Worm (Caenorhabditis elegans) whole organism, mixed stage, embryonic: ENCODE measurements around the gene srab-25.

Source experiments
- M03D4.4 ChIP-seq: sonication (generic microtip); optimal IDR thresholded peaks from 2 replicates; lab custom pipeline; 2017; ENCODE audit warnings: mild to moderate bottlenecking, missing genetic modification characterization, missing compliant biosample characterization
- bed-3 ChIP-seq: fragments of 200-800 bp; sonication (Bioruptor generic); optimal IDR thresholded peaks from 3 replicates; lab custom pipeline; 2018; ENCODE audit warnings: mild to moderate bottlenecking, missing genetic modification characterization, moderate library complexity, missing compliant biosample characterization
- ceh-39 ChIP-seq: fragments of 150-350 bp; optimal IDR thresholded peaks from 2 replicates; lab custom pipeline; 2014; ENCODE audit warnings: missing biosample characterization, missing genetic modification characterization
- ceh-43 ChIP-seq: fragments of 200-800 bp; sonication (Bioruptor generic); optimal IDR thresholded peaks from 2 replicates; lab custom pipeline; 2018; ENCODE audit warnings: mild to moderate bottlenecking, missing genetic modification characterization, moderate library complexity, missing compliant biosample characterization
- ceh-83 ChIP-seq: fragments of 200-800 bp; sonication (Bioruptor generic); optimal IDR thresholded peaks from 2 replicates; lab custom pipeline; 2018; ENCODE audit warnings: mild to moderate bottlenecking, missing genetic modification characterization, missing compliant biosample characterization
- ces-1 ChIP-seq: fragments of 150-350 bp; optimal IDR thresholded peaks from 2 replicates; lab custom pipeline; 2014; ENCODE audit warnings: missing biosample characterization, missing genetic modification reagents, missing genetic modification characterization
- cnd-1 ChIP-seq: fragments of 200-800 bp; sonication (Bioruptor generic); optimal IDR thresholded peaks from 2 replicates; lab custom pipeline; 2018; ENCODE audit warnings: mild to moderate bottlenecking, missing genetic modification characterization, missing compliant biosample characterization
- elt-1 ChIP-seq: sonication (generic microtip); optimal IDR thresholded peaks from 2 replicates; lab custom pipeline; 2017; ENCODE audit warnings: missing genetic modification characterization, mild to moderate bottlenecking, missing compliant biosample characterization, antibody characterized with exemption, moderate library complexity, borderline replicate concordance; ENCODE audit not compliant: insufficient read depth
- flh-1 ChIP-seq: fragments of 200-800 bp; sonication (Bioruptor generic); optimal IDR thresholded peaks from 2 replicates; lab custom pipeline; 2018; ENCODE audit warnings: mild to moderate bottlenecking, missing genetic modification characterization, moderate library complexity, missing compliant biosample characterization
- ham-2 ChIP-seq: fragments of 200-800 bp; sonication (Bioruptor generic); optimal IDR thresholded peaks from 2 replicates; lab custom pipeline; 2018; ENCODE audit warnings: mild to moderate bottlenecking, missing genetic modification characterization, missing compliant biosample characterization
- hlh-1 ChIP-seq: fragments of 150-350 bp; optimal IDR thresholded peaks from 2 replicates; lab custom pipeline; 2014; ENCODE audit warnings: missing biosample characterization, missing genetic modification reagents, missing genetic modification characterization
- lin-13 ChIP-seq: fragments of 150-350 bp; optimal IDR thresholded peaks from 2 replicates; lab custom pipeline; 2014; ENCODE audit warnings: missing biosample characterization, missing genetic modification characterization
- lin-32 ChIP-seq: fragments of 200-800 bp; sonication (Bioruptor generic); optimal IDR thresholded peaks from 2 replicates; lab custom pipeline; 2018; ENCODE audit warnings: mild to moderate bottlenecking, missing genetic modification characterization, missing compliant biosample characterization
- lsy-2 ChIP-seq: fragments of 150-350 bp; optimal IDR thresholded peaks from 2 replicates; lab custom pipeline; 2014; ENCODE audit warnings: missing biosample characterization, missing genetic modification characterization
- mab-5 ChIP-seq: fragments of 150-350 bp; optimal IDR thresholded peaks from 2 replicates; lab custom pipeline; 2014; ENCODE audit warnings: missing biosample characterization, missing genetic modification characterization
- mep-1 ChIP-seq: fragments of 150-350 bp; optimal IDR thresholded peaks from 2 replicates; lab custom pipeline; 2017; ENCODE audit warnings: missing biosample characterization, missing genetic modification reagents, missing genetic modification characterization, inconsistent platforms
- mls-2 ChIP-seq: sonication (generic microtip); optimal IDR thresholded peaks from 2 replicates; lab custom pipeline; 2016; ENCODE audit warnings: mild to moderate bottlenecking, missing genetic modification characterization, moderate library complexity, missing compliant biosample characterization
- nhr-12 ChIP-seq: fragments of 150-350 bp; optimal IDR thresholded peaks from 2 replicates; lab custom pipeline; 2014; ENCODE audit warnings: missing biosample characterization, missing genetic modification characterization
- nhr-2 ChIP-seq: fragments of 150-350 bp; optimal IDR thresholded peaks from 2 replicates; lab custom pipeline; 2014; ENCODE audit warnings: missing biosample characterization, missing genetic modification characterization
- nhr-237 ChIP-seq: fragments of 150-350 bp; optimal IDR thresholded peaks from 2 replicates; lab custom pipeline; 2014; ENCODE audit warnings: missing biosample characterization, missing genetic modification characterization
- nhr-28 ChIP-seq: fragments of 150-350 bp; optimal IDR thresholded peaks from 2 replicates; lab custom pipeline; 2014; ENCODE audit warnings: missing biosample characterization, missing genetic modification characterization
- nhr-76 ChIP-seq: sonication (generic microtip); optimal IDR thresholded peaks from 2 replicates; lab custom pipeline; 2017; ENCODE audit warnings: missing biosample characterization, missing genetic modification characterization
- pha-4 ChIP-seq: fragments of 150-350 bp; optimal IDR thresholded peaks from 2 replicates; lab custom pipeline; 2018; ENCODE audit warnings: missing biosample characterization, missing genetic modification reagents, missing genetic modification characterization
- sem-2 ChIP-seq: fragments of 200-800 bp; sonication (Bioruptor generic); optimal IDR thresholded peaks from 2 replicates; lab custom pipeline; 2018; ENCODE audit warnings: mild to moderate bottlenecking, missing genetic modification characterization, missing compliant biosample characterization
- snpc-4 ChIP-seq: fragments of 150-350 bp; optimal IDR thresholded peaks from 2 replicates; lab custom pipeline; 2014; ENCODE audit warnings: missing biosample characterization, missing genetic modification characterization
- sptf-1 ChIP-seq: sonication (generic microtip); optimal IDR thresholded peaks from 2 replicates; lab custom pipeline; 2017; ENCODE audit warnings: mild to moderate bottlenecking, missing genetic modification characterization, moderate library complexity, missing compliant biosample characterization
- tbx-8 ChIP-seq: fragments of 200-800 bp; sonication (Bioruptor generic); optimal IDR thresholded peaks from 2 replicates; lab custom pipeline; 2018; ENCODE audit warnings: mild to moderate bottlenecking, missing genetic modification characterization, moderate library complexity, missing compliant biosample characterization
- unc-120 ChIP-seq: sonication (generic microtip); optimal IDR thresholded peaks from 2 replicates; lab custom pipeline; 2017; ENCODE audit warnings: missing genetic modification characterization, missing compliant biosample characterization; ENCODE audit not compliant: poor library complexity, severe bottlenecking
- unc-39 ChIP-seq: fragments of 150-350 bp; optimal IDR thresholded peaks from 2 replicates; lab custom pipeline; 2014; ENCODE audit warnings: missing biosample characterization, missing genetic modification characterization
- unc-62 ChIP-seq: fragments of 150-350 bp; optimal IDR thresholded peaks from 2 replicates; lab custom pipeline; 2014; ENCODE audit warnings: missing biosample characterization, missing genetic modification reagents, missing genetic modification characterization
- zip-8 ChIP-seq: fragments of 150-350 bp; optimal IDR thresholded peaks from 2 replicates; lab custom pipeline; 2014; ENCODE audit warnings: missing biosample characterization, missing genetic modification characterization
- ztf-11 ChIP-seq: fragments of 150-350 bp; optimal IDR thresholded peaks from 2 replicates; lab custom pipeline; 2014; ENCODE audit warnings: missing biosample characterization, missing genetic modification characterization

Gene srab-25

DNA sequence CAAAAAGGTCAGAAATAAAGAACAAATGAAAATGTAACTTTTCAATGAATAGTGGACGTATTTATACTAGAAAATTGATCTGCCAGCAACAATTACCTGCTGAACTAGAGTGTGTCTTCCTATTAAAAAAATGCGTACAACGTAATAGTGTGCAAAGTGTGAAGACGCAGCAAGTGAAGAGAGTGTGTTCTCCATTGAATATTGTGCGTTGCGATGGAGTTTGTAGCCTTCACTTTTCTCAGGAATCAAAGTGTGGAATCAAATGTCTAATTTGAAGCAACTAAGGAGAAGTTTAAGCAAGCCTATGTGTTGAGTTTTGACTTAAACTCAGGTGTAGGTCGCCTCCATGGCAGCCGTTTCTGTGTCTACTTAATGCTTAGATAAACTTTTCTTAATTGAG, 9.1 kb downstream of the srab-25 start, which contains the start of gene gst-21:
gst-21 (minus strand) TSS at position 101 of the 400 bp plus-strand sequence.
- TF ChIP-seq mls-2 (no peak), nhr-237 (no peak), sem-2 (no peak), ceh-43 (GFP tag; lab: Kevin White, UChicago) (no peak), nhr-12 (tag; lab: Kevin White, UChicago) (no peak), snpc-4 (tag; lab: Kevin White, UChicago) (no peak), M03D4.4 (no peak), zip-8 (tag; lab: Kevin White, UChicago) (no peak), mep-1 (tag; lab: Kevin White, UChicago) (no peak), ces-1 (no peak), unc-62 (GFP tag; lab: Kevin White, UChicago) (no peak), mab-5 (no peak), bed-3 (no peak), lin-13 (tag; lab: Kevin White, UChicago) (no peak), lsy-2 (tag; lab: Kevin White, UChicago) (no peak), nhr-76 (no peak), nhr-2 (tag; lab: Kevin White, UChicago) (no peak), unc-120 (tag; lab: Kevin White, UChicago) (no peak)
- TF ChIP-seq, all 35 proteins: peak for 0

DNA sequence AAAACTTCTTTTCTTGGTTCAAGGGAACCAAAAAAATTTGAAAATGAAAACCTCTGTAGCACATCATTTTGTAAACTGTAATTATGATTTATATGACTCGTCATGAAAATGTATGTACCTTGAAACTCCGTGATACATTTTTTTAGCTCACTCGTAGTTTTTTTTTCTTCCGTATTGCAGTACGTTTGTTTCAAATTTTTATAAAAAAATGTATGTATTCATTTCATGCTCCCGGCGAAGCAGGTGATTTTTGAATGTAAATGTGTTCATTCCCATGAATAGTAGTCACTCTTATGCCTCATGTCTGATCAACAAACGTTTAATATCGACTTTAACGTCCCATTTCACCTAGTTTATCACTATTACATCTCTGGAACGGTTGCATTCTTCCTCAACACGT, 15.6 kb downstream of the srab-25 start, which contains the start of gene sri-27:
sri-27 (plus strand) TSS at position 301 of the 400 bp plus-strand sequence.
- TF ChIP-seq cnd-1 (tag; lab: Kevin White, UChicago): no peak

DNA sequence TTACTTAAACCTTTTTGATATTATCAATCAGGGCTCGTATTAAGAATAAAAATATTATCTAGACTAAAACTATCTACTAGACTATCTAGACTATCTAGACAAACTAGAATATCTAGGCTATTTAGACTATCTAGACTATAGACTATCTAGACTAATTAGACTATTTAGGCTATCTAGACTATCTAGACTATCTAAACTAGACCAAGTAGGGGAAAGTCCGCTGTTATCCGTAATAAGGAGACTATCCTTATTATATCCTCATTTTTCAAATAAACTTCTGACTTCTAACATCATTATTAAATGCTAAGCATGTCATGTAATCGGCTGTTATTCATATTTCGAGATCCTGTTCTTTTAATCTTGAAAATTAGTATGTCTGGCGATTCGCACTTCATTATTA, 19.0 kb downstream of the srab-25 start, which contains the start of gene srw-101:
srw-101 (plus strand) TSS at position 301 of the 400 bp plus-strand sequence.
- no peak for TF ChIP-seq lin-32 (GFP tag; lab: Kevin White, UChicago)
- no peak for TF ChIP-seq ham-2 (GFP tag; lab: Kevin White, UChicago)
- no peak for TF ChIP-seq mab-5
- no peak for TF ChIP-seq nhr-28
- no peak for TF ChIP-seq zip-8 (tag; lab: Kevin White, UChicago)
- TF ChIP-seq lsy-2 (tag; lab: Kevin White, UChicago): no peak
- TF ChIP-seq hlh-1 (tag; lab: Kevin White, UChicago): no peak
- no peak for TF ChIP-seq nhr-2 (tag; lab: Kevin White, UChicago)
- TF ChIP-seq flh-1: no peak
- no peak for TF ChIP-seq unc-62 (GFP tag; lab: Kevin White, UChicago)
- no peak for TF ChIP-seq bed-3
- TF ChIP-seq pha-4 (tag; lab: Kevin White, UChicago): no peak
- no peak for TF ChIP-seq unc-120 (tag; lab: Kevin White, UChicago)
- no peak for TF ChIP-seq nhr-76
- TF ChIP-seq ces-1: no peak
- no peak for TF ChIP-seq M03D4.4

DNA sequence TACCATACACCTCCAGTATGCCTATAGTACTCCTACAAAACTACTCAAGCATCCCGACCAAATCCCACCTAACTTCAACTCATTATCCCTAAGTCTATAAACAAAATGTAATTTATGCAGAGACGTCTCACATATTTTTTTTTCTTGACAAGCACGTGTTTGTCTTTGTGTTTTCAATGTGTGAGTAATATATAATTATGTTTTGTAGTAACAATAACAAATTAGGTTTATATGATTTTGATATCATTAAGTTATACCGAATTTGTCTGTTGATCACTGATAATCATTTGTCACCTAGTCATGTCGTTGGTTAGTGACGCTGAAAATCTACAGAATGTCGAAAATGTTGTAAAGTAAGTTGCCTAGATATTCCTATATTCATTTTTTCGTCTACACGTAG, 21.0 kb downstream of the srab-25 start, which contains the start of gene srw-102:
srw-102 (plus strand) TSS at position 301 of the 400 bp plus-strand sequence.
- TF ChIP-seq snpc-4 (tag; lab: Kevin White, UChicago) (no peak), nhr-12 (tag; lab: Kevin White, UChicago) (no peak), unc-39 (no peak), nhr-2 (tag; lab: Kevin White, UChicago) (no peak), nhr-28 (no peak)

DNA sequence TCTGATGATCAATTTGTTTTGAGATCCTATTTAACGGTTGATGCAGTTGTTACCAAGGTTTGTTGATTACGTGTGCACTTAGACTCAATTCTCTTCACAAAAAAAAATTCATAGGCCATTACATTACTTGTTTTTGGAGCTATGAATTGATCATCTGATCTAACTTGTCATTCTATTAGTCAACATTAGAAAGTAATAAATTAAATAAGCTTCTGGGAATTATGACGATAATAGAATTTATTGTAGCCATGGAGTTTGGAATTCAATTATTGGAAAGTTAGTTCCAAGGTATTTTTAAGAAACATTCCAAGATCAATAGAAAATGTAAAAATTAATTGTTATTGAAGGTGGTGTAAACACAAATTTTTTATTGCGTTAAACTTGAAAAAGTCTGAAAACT, 22.7 kb downstream of the srab-25 start:
- TF ChIP-seq ces-1 (no peak), flh-1 (no peak), sptf-1 (no peak), nhr-76 (no peak), elt-1 (no peak), ceh-83 (no peak), lin-32 (GFP tag; lab: Kevin White, UChicago) (no peak), hlh-1 (tag; lab: Kevin White, UChicago) (no peak), nhr-28 (no peak)

DNA sequence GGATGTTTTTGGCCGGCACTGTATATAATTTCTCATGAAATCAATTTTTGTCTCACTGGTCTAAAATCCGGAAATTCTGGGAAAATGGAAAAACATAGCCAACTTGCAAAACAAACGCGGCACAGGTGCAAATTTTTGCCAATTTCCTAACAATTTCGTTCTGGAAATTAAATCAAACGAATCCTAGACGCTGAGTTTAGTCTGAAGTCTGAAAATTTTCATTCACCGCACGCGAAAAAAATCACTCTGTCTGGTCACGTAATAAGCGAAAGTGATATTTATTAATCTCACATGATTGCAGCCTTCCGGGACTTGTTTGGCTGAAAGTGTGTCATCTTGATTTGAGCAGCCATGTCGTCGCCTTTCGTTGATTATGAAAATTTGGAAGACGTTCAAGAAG, 24.1 kb downstream of the srab-25 start, which contains the start of gene srw-103:
srw-103 (plus strand) TSS at position 301 of the 400 bp plus-strand sequence.
- no peak for TF ChIP-seq ham-2 (GFP tag; lab: Kevin White, UChicago)
- no peak for TF ChIP-seq snpc-4 (tag; lab: Kevin White, UChicago)
- no peak for TF ChIP-seq unc-120 (tag; lab: Kevin White, UChicago)
- TF ChIP-seq ceh-39 (tag; lab: Kevin White, UChicago): no peak
- no peak for TF ChIP-seq mep-1 (tag; lab: Kevin White, UChicago)
- TF ChIP-seq nhr-76: no peak
- TF ChIP-seq mab-5: no peak
- TF ChIP-seq ceh-83: no peak
- no peak for TF ChIP-seq tbx-8 (GFP tag; lab: Kevin White, UChicago)
- TF ChIP-seq nhr-2 (tag; lab: Kevin White, UChicago): no peak
- no peak for TF ChIP-seq flh-1
- no peak for TF ChIP-seq sptf-1
- no peak for TF ChIP-seq M03D4.4
- TF ChIP-seq cnd-1 (tag; lab: Kevin White, UChicago): no peak
- no peak for TF ChIP-seq unc-39
- no peak for TF ChIP-seq unc-62 (GFP tag; lab: Kevin White, UChicago)
- TF ChIP-seq ztf-11 (tag; lab: Kevin White, UChicago): no peak
- TF ChIP-seq, all 35 proteins: peak for 0
